Fruit fly (Drosophila melanogaster) whole organism, wandering third instar larva: ENCODE results near the gene gammaTub37C.
A peak's percentile ranks its signal among the peaks of the same experiment; 100 is the strongest.

Source experiments
- CG32264 ChIP-seq: fragments of 200-800 bp; sonication (Bioruptor generic); optimal IDR thresholded peaks from 2 replicates; lab custom pipeline; 2016; ENCODE audit warnings: missing biosample characterization, missing genetic modification characterization
- CG9705 ChIP-seq: fragments of 200-800 bp; sonication (Bioruptor generic); optimal IDR thresholded peaks from 2 replicates; lab custom pipeline; 2018; ENCODE audit warnings: missing biosample characterization, mild to moderate bottlenecking, missing genetic modification characterization
- CrebA ChIP-seq: fragments of 200-800 bp; sonication (Bioruptor generic); optimal IDR thresholded peaks from 2 replicates; lab custom pipeline; 2016; ENCODE audit warnings: missing biosample characterization, mild to moderate bottlenecking, missing genetic modification characterization, borderline replicate concordance
- Dfd ChIP-seq: fragments of >200 bp; optimal IDR thresholded peaks from 2 replicates; lab custom pipeline; 2017; ENCODE audit warnings: missing biosample characterization, missing genetic modification characterization
- GATAd ChIP-seq: sonication (Bioruptor generic); optimal IDR thresholded peaks from 2 replicates; lab custom pipeline; 2016; ENCODE audit warnings: missing biosample characterization, missing genetic modification characterization
- HLH106 ChIP-seq: fragments of 200-800 bp; optimal IDR thresholded peaks from 3 replicates; lab custom pipeline; 2019; ENCODE audit warnings: missing biosample characterization, mild to moderate bottlenecking, missing genetic modification characterization, moderate library complexity
- Hnf4 ChIP-seq: fragments of 200-800 bp; sonication (Bioruptor generic); optimal IDR thresholded peaks from 2 replicates; lab custom pipeline; 2016; ENCODE audit warnings: missing biosample characterization, mild to moderate bottlenecking, missing genetic modification characterization
- Hr78 ChIP-seq: fragments of >200 bp; optimal IDR thresholded peaks from 2 replicates; lab custom pipeline; 2017; ENCODE audit warnings: missing biosample characterization, missing genetic modification characterization
- Jra ChIP-seq: sonication (Bioruptor generic); optimal IDR thresholded peaks from 2 replicates; lab custom pipeline; 2016; ENCODE audit warnings: missing biosample characterization, missing genetic modification characterization
- Mio ChIP-seq: sonication (Bioruptor generic); optimal IDR thresholded peaks from 2 replicates; lab custom pipeline; 2016; ENCODE audit warnings: missing biosample characterization, missing genetic modification characterization
- Myc ChIP-seq: fragments of >200 bp; optimal IDR thresholded peaks from 2 replicates; lab custom pipeline; 2017
- N ChIP-seq: fragments of >200 bp; optimal IDR thresholded peaks from 2 replicates; lab custom pipeline; 2018; ENCODE audit warnings: missing biosample characterization, missing external identifiers, missing genetic modification characterization
- OdsH ChIP-seq: fragments of 200-800 bp; sonication (Bioruptor generic); optimal IDR thresholded peaks from 2 replicates; lab custom pipeline; 2016; ENCODE audit warnings: missing biosample characterization, mild to moderate bottlenecking, missing genetic modification characterization
- Rel ChIP-seq, 2 experiments: fragments of 200-800 bp; sonication (Bioruptor generic) in 1 of 2; optimal IDR thresholded peaks; 2 replicates in 1 of 2; 3 replicates in 1 of 2; lab custom pipeline; 2016 to 2019; ENCODE audit warnings: mild to moderate bottlenecking in 2 of 2, missing biosample characterization in 2 of 2, missing genetic modification characterization in 2 of 2, moderate library complexity in 1 of 2
- Sp1 ChIP-seq: fragments of 200-800 bp; sonication (Bioruptor generic); optimal IDR thresholded peaks from 3 replicates; lab custom pipeline; 2019; ENCODE audit warnings: missing biosample characterization, mild to moderate bottlenecking, missing genetic modification characterization, moderate library complexity
- Vsx2 ChIP-seq: fragments of 200-300, 225-300 bp; sonication (Bioruptor generic); optimal IDR thresholded peaks from 2 replicates; lab custom pipeline; 2018; ENCODE audit warnings: missing biosample characterization, missing genetic modification characterization; ENCODE audit not compliant: partially characterized antibody
- brk ChIP-seq: fragments of 200-800 bp; sonication (Bioruptor generic); optimal IDR thresholded peaks from 2 replicates; lab custom pipeline; 2016; ENCODE audit warnings: missing biosample characterization, mild to moderate bottlenecking, missing genetic modification characterization
- dl ChIP-seq, 2 experiments: fragments of 175-275, 200-275 bp in 1 of 2; fragments of 200-275 bp in 1 of 2; sonication (Bioruptor generic); optimal IDR thresholded peaks; lab custom pipeline; 2018; ENCODE audit warnings: mild to moderate bottlenecking in 2 of 2, missing biosample characterization in 2 of 2, missing genetic modification characterization in 2 of 2, moderate library complexity in 2 of 2; ENCODE audit not compliant: partially characterized antibody in 2 of 2, insufficient read depth in 1 of 2
- dmrt93B ChIP-seq: fragments of 200-800 bp; sonication (Bioruptor generic); optimal IDR thresholded peaks from 2 replicates; lab custom pipeline; 2018; ENCODE audit warnings: missing biosample characterization, mild to moderate bottlenecking, missing genetic modification characterization
- dsf ChIP-seq: sonication (Bioruptor generic); optimal IDR thresholded peaks from 2 replicates; lab custom pipeline; 2016; ENCODE audit warnings: missing biosample characterization, missing genetic modification characterization, borderline replicate concordance
- ey ChIP-seq: fragments of 200-800 bp; sonication (Bioruptor generic); optimal IDR thresholded peaks from 2 replicates; lab custom pipeline; 2016; ENCODE audit warnings: missing biosample characterization, missing genetic modification characterization
- foxo ChIP-seq, 2 experiments: fragments of 200-800 bp; sonication (Bioruptor generic); optimal IDR thresholded peaks; 2 replicates in 1 of 2; 3 replicates in 1 of 2; lab custom pipeline; 2016 to 2017; ENCODE audit warnings: missing biosample characterization in 2 of 2, missing genetic modification characterization in 2 of 2
- fru ChIP-seq: fragments of 200-800 bp; sonication (Bioruptor generic); optimal IDR thresholded peaks from 3 replicates; lab custom pipeline; 2016; ENCODE audit warnings: missing biosample characterization, mild to moderate bottlenecking, missing genetic modification characterization
- h ChIP-seq: fragments of 200-800 bp; sonication (Bioruptor generic); optimal IDR thresholded peaks from 3 replicates; lab custom pipeline; 2016; ENCODE audit warnings: missing biosample characterization, mild to moderate bottlenecking, missing genetic modification characterization
- jim ChIP-seq: fragments of 175-275, 200-325 bp; sonication (Bioruptor generic); optimal IDR thresholded peaks from 2 replicates; lab custom pipeline; 2016; ENCODE audit warnings: missing biosample characterization, mild to moderate bottlenecking, missing genetic modification characterization
- lola ChIP-seq: fragments of >200 bp; optimal IDR thresholded peaks from 2 replicates; lab custom pipeline; 2017; ENCODE audit warnings: missing biosample characterization, missing genetic modification characterization
- pan ChIP-seq: fragments of >200 bp; optimal IDR thresholded peaks from 2 replicates; lab custom pipeline; 2017
- psq ChIP-seq: fragments of 200-800 bp; sonication (Bioruptor generic); optimal IDR thresholded peaks from 3 replicates; lab custom pipeline; 2017; ENCODE audit warnings: missing biosample characterization, mild to moderate bottlenecking, missing genetic modification characterization, moderate library complexity
- rgr ChIP-seq: fragments of 200-800 bp; sonication (Bioruptor generic); optimal IDR thresholded peaks from 3 replicates; lab custom pipeline; 2016; ENCODE audit warnings: missing biosample characterization, mild to moderate bottlenecking, missing genetic modification characterization
- sage ChIP-seq: fragments of 200-800 bp; sonication (Bioruptor generic); optimal IDR thresholded peaks from 2 replicates; lab custom pipeline; 2016; ENCODE audit warnings: missing biosample characterization, mild to moderate bottlenecking, missing genetic modification characterization
- sv ChIP-seq: fragments of 200-800 bp; sonication (Bioruptor generic); optimal IDR thresholded peaks from 3 replicates; lab custom pipeline; 2016; ENCODE audit warnings: missing biosample characterization, missing genetic modification characterization
- tai ChIP-seq: sonication (Bioruptor generic); optimal IDR thresholded peaks from 2 replicates; lab custom pipeline; 2016; ENCODE audit warnings: missing biosample characterization, missing genetic modification characterization
- usp ChIP-seq: fragments of >200 bp; optimal IDR thresholded peaks from 2 replicates; lab custom pipeline; 2017; ENCODE audit warnings: missing biosample characterization, missing genetic modification characterization
- woc ChIP-seq: sonication (Bioruptor generic); optimal IDR thresholded peaks from 2 replicates; lab custom pipeline; 2016; ENCODE audit warnings: missing biosample characterization, mild to moderate bottlenecking, missing genetic modification characterization

gammaTub37C gene

DNA sequence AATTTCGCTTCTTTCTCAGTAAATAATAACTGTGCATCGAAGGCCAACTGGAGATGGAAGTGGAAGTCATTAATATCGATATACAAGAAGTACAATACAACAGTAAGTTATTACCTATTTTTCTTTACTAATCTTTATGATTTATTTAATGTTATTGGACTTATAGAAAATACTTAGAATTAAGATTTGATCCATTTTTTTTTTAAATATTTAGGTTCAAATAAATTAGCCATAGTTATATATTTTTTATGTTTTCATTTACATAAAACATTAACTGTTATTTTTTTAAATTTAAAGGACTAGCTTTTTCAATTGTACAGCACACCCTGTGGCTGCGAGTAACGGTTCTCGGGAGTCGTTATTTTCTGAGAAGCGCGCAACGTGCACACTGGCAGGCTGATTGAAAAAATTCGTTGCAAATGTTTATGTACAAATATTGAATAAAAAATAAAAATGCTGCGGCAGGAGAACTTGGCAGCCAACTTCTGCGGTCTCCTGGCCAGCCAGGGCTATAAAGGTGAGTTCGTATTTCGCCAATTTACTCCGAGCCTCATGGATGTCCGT lies at the start of gene gammaTub37C, which contains the start of gene pigeon:
TSS of gene gammaTub37C (minus strand) at position 51 of the 564 bp plus-strand sequence.
TSS of gene pigeon (plus strand) at position 368 of the 564 bp plus-strand sequence.
- no peak for TF ChIP-seq dl (GFP tag; optimal IDR thresholded peaks at IDR 0.05; lab: Kevin White, UChicago; ENCODE audit: insufficient read depth in 1 of 2, partially characterized antibody in 2 of 2)
- TF ChIP-seq rgr (GFP tag; lab: Kevin White, UChicago), result no peak
- TF ChIP-seq lola (GFP tag; lab: Kevin White, UChicago), result no peak
- TF ChIP-seq Hnf4, result no peak
- TF ChIP-seq Myc (lab: Kevin White, UChicago), result no peak
- no peak for TF ChIP-seq h (GFP tag; lab: Kevin White, UChicago)
- TF ChIP-seq CG32264 (GFP tag; lab: Kevin White, UChicago), result no peak
- no peak for TF ChIP-seq sv (GFP tag; lab: Kevin White, UChicago)
- no peak for TF ChIP-seq Vsx2
- TF ChIP-seq GATAd (GFP tag; lab: Kevin White, UChicago), result no peak
- TF ChIP-seq brk (GFP tag; lab: Kevin White, UChicago), result no peak
- TF ChIP-seq sage (GFP tag; lab: Kevin White, UChicago), result no peak
- no peak for TF ChIP-seq CrebA (GFP tag; lab: Kevin White, UChicago)
- no peak for TF ChIP-seq OdsH (GFP tag; lab: Kevin White, UChicago)
- no peak for TF ChIP-seq usp (GFP tag; lab: Kevin White, UChicago)
- TF ChIP-seq dsf, result no peak
- TF ChIP-seq pan (lab: Kevin White, UChicago), result no peak
- no peak for TF ChIP-seq fru (GFP tag; lab: Kevin White, UChicago)
- TF ChIP-seq dmrt93B (GFP tag; lab: Kevin White, UChicago), result no peak

DNA sequence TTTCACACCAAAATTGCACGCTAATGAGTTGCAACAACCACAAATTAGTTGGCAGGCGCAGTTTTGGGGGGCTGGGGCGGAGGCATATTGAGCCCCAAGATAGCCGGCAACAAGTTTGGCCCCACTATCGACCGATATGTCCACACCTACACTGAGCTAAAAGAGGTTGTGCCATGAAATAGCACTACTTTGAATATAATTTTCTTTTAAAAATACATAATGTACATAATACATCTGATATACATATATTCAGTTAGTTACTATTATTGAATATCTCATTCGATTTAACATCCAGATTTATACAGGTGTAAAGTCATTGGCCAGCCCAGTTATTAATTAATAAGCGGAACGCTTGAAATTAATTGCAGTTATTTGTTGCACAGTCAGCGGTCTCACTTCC lies 49.6 kb upstream of the gammaTub37C start:
- no peak for TF ChIP-seq sv (GFP tag; lab: Kevin White, UChicago)
- TF ChIP-seq Rel (GFP tag; optimal IDR thresholded peaks at IDR 0.05; lab: Kevin White, UChicago), result no peak
- no peak for TF ChIP-seq Rel (tag; optimal IDR thresholded peaks at IDR 0.05; lab: Kevin White, UChicago)
- TF ChIP-seq GATAd (GFP tag; lab: Kevin White, UChicago), result no peak
- TF ChIP-seq woc (GFP tag; lab: Kevin White, UChicago), result no peak
- no peak for TF ChIP-seq HLH106 (tag; lab: Kevin White, UChicago)
- no peak for TF ChIP-seq usp (GFP tag; lab: Kevin White, UChicago)
- TF ChIP-seq rgr (GFP tag; lab: Kevin White, UChicago), result no peak
- TF ChIP-seq CG9705 (GFP tag; lab: Kevin White, UChicago), result no peak
- no peak for TF ChIP-seq N (GFP tag; lab: Kevin White, UChicago)
- TF ChIP-seq Vsx2, result no peak
- TF ChIP-seq brk (GFP tag; lab: Kevin White, UChicago), result no peak

DNA sequence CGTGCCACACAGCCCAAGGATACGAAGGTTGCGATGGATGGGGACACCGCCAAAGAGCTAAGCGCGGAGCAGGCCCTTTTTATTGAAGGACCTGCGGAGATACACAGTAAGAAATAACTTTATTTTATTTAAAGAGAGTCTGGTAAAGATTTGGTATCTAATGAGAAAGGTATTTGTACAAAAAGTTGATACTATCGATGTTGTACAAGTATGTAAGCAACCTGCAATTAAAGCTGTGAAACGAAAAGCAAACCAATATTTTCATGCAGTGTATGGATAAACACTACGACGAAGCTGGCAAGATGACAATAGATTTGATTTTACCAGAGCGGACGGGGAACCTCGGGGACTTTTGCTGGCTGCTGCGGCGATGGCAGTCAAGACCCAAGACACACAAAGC lies 47.8 kb upstream of the gammaTub37C start:
- TF ChIP-seq Jra (GFP tag; lab: Kevin White, UChicago) (no peak), h (GFP tag; lab: Kevin White, UChicago) (no peak), foxo (GFP tag; optimal IDR thresholded peaks at IDR 0.05; lab: Kevin White, UChicago) (peak in 1 of 2 experiments; percentile 3)

DNA sequence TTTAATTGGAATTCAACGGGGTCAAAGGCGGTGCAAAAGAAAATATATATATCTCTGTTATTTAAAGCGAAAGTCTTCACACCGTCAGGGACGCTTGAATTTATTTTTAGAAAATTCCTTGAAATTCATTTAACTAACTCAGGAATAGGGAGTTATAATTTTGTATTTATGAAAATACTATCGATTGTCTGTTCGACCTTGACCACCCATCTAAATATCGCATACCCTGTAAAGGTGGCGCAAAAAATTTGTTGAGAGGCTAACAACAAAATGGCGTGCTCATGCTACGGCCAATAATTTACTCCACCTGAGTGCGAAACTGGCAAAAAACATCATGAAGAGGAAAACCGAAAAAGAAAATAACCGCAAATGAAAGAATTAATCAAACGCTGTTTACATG lies 45.0 kb upstream of the gammaTub37C start:
- no peak for TF ChIP-seq jim (GFP tag; lab: Kevin White, UChicago)
- no peak for TF ChIP-seq Dfd
- TF ChIP-seq Sp1 (GFP tag; lab: Kevin White, UChicago), result no peak
- TF ChIP-seq psq (GFP tag; lab: Kevin White, UChicago), result peak; percentile 16
- TF ChIP-seq HLH106 (tag; lab: Kevin White, UChicago), result peak; percentile 19
- peak; percentile 13 for TF ChIP-seq ey (GFP tag; lab: Kevin White, UChicago)
- TF ChIP-seq tai (GFP tag; lab: Kevin White, UChicago), result no peak
- TF ChIP-seq CG32264 (GFP tag; lab: Kevin White, UChicago), result no peak
- peak; percentile 32 for TF ChIP-seq h (GFP tag; lab: Kevin White, UChicago)
- TF ChIP-seq Hnf4, result no peak
- peak; percentile 23 for TF ChIP-seq OdsH (GFP tag; lab: Kevin White, UChicago)
- TF ChIP-seq Mio, result no peak
- TF ChIP-seq Hr78 (GFP tag; lab: Kevin White, UChicago), result no peak
- TF ChIP-seq fru (GFP tag; lab: Kevin White, UChicago), result peak; percentile 15
- TF ChIP-seq sv (GFP tag; lab: Kevin White, UChicago), result no peak
- TF ChIP-seq foxo (GFP tag; optimal IDR thresholded peaks at IDR 0.05; lab: Kevin White, UChicago), result peak in 1 of 2 experiments; percentile 8
- TF ChIP-seq woc (GFP tag; lab: Kevin White, UChicago), result peak; percentile 40
- TF ChIP-seq Vsx2, result no peak
